Fruit fly (Drosophila melanogaster) whole organism, pupa: ENCODE results near the gene kri.

ENCODE experiments used
- CG15710 ChIP-seq: fragments of 200-800 bp; sonication (Bioruptor generic); optimal IDR thresholded peaks from 2 replicates; lab custom pipeline; 2018; ENCODE audit warnings: missing biosample characterization, mild to moderate bottlenecking, missing genetic modification characterization, moderate library complexity
- CG32121 ChIP-seq: fragments of 200-800 bp; sonication (Bioruptor generic); IDR thresholded peaks from 2 replicates; pipeline ENCODE4 v1.3.6; 2022; ENCODE audit warnings: missing biosample characterization, missing genetic modification characterization

DNA sequence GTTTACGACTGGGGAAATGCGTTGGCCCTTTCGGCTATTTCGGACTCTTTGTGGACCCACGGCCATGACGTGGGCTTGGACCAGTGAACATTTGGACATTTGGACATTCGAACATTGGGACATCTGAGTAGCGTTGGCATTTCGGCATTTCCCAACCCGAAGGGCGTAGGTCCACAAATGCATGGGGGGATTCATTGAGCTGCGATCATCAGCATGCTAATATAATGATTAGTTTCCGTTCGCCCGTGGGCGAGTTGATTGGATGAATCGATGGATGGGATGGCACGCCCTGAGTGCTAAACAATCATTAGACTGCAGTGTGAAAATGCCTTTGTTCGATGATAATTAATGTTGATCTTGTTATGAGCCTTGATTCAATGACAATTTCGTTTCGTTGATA is 23.3 kb upstream of the kri start:
- TF ChIP-seq CG32121 (GFP tag; lab: Robert Waterston, UW) (no peak), CG15710 (tag; lab: Kevin White, UChicago) (no peak)
